Fruit fly (Drosophila melanogaster): Measurements from ENCODE around the gene CycC.
A peak's percentile ranks its signal among the peaks of the same experiment; 100 is the strongest.

The CycC gene

dm6 chr3R:14853767-14854191 is 36.2 kb downstream of the CycC start:
- no peak for TF ChIP-seq CG32006 (GFP tag; optimal IDR thresholded peaks at IDR 0.05)
- TF ChIP-seq CG9139 (GFP tag; optimal IDR thresholded peaks at IDR 0.05): peak; percentile 72
- TF ChIP-seq fd85E (GFP tag; optimal IDR thresholded peaks at IDR 0.05): peak; percentile 73
- TF ChIP-seq CG11902 (GFP tag; optimal IDR thresholded peaks at IDR 0.05): no peak
- peak; percentile 27 for TF ChIP-seq CG11762 (GFP tag; optimal IDR thresholded peaks at IDR 0.05; ENCODE audit: insufficient read depth)
- TF ChIP-seq vri (GFP tag; optimal IDR thresholded peaks at IDR 0.05): peak; percentile 81
- TF ChIP-seq Ets96B (tag; optimal IDR thresholded peaks at IDR 0.05): peak; percentile 12
- peak; percentile 82 for TF ChIP-seq CG3919 (GFP tag; optimal IDR thresholded peaks at IDR 0.05)
- peak; percentile 69 for TF ChIP-seq fkh (GFP tag; optimal IDR thresholded peaks at IDR 0.05)
- TF ChIP-seq Blimp-1 (GFP tag; optimal IDR thresholded peaks at IDR 0.05): peak; percentile 55
- peak; percentile 71 for TF ChIP-seq esn (GFP tag; optimal IDR thresholded peaks at IDR 0.05)
- peak; percentile 79 for TF ChIP-seq Sox102F (GFP tag; optimal IDR thresholded peaks at IDR 0.05)
- TF ChIP-seq CG15336 (GFP tag; IDR thresholded peaks at IDR 0.05): no peak; the same call in 1 of the 2 replicates
- peak; percentile 79 for TF ChIP-seq CG6163 (GFP tag; IDR thresholded peaks at IDR 0.05)
- TF ChIP-seq CG8632 (GFP tag; optimal IDR thresholded peaks at IDR 0.05): peak; percentile 44
- no peak for TF ChIP-seq Hr4 (GFP tag; optimal IDR thresholded peaks at IDR 0.05)
- no peak for TF ChIP-seq CG31627 (GFP tag; optimal IDR thresholded peaks at IDR 0.05)
- no peak for TF ChIP-seq Eip93F (GFP tag; optimal IDR thresholded peaks at IDR 0.05)
- peak; percentile 94 for TF ChIP-seq CG6854 (GFP tag; optimal IDR thresholded peaks at IDR 0.05)
- peak; percentile 54 for TF ChIP-seq CG1621 (tag; optimal IDR thresholded peaks at IDR 0.05)
- TF ChIP-seq topi (GFP tag; optimal IDR thresholded peaks at IDR 0.05): peak; percentile 66
- peak; percentile 47 for TF ChIP-seq CG6276 (GFP tag; optimal IDR thresholded peaks at IDR 0.05)
- peak; percentile 15 for TF ChIP-seq pdm3 (GFP tag; optimal IDR thresholded peaks at IDR 0.05)
- peak; percentile 66 for TF ChIP-seq svp (GFP tag)
- TF ChIP-seq Hr38 (GFP tag; optimal IDR thresholded peaks at IDR 0.05): no peak
- TF ChIP-seq Lpt (GFP tag; optimal IDR thresholded peaks at IDR 0.05): peak; percentile 56
- TF ChIP-seq CG10669 (GFP tag; optimal IDR thresholded peaks at IDR 0.05): peak; percentile 32
- no peak for TF ChIP-seq CG11294 (GFP tag; IDR thresholded peaks at IDR 0.05)
- TF ChIP-seq lz (GFP tag; optimal IDR thresholded peaks at IDR 0.05): peak; percentile 28
- TF ChIP-seq Sox14 (GFP tag; optimal IDR thresholded peaks at IDR 0.05): peak; percentile 67
- peak; percentile 74 for TF ChIP-seq CG16779 (tag; optimal IDR thresholded peaks at IDR 0.05)
- no peak for TF ChIP-seq CG10631 (GFP tag; optimal IDR thresholded peaks at IDR 0.05)
- TF ChIP-seq salr (GFP tag; optimal IDR thresholded peaks at IDR 0.05): no peak
- peak; percentile 54 for TF ChIP-seq achi (GFP tag; optimal IDR thresholded peaks at IDR 0.05)
- TF ChIP-seq Eip75B (GFP tag; optimal IDR thresholded peaks at IDR 0.05): peak; percentile 46
- peak; percentile 62 for TF ChIP-seq CG6808 (GFP tag; optimal IDR thresholded peaks at IDR 0.05)
- no peak for TF ChIP-seq CG4318 (GFP tag; optimal IDR thresholded peaks at IDR 0.05)
- peak; percentile 46 for TF ChIP-seq Met (GFP tag; optimal IDR thresholded peaks at IDR 0.05)
- TF ChIP-seq eg (GFP tag; IDR thresholded peaks at IDR 0.05): peak; percentile 70; the same call in 2 of the 3 replicates
- TF ChIP-seq net (GFP tag; optimal IDR thresholded peaks at IDR 0.05): peak; percentile 70
- TF ChIP-seq Eip78C (GFP tag): peak; percentile 91
- peak; percentile 1 for TF ChIP-seq spab (GFP tag; optimal IDR thresholded peaks at IDR 0.05)
- peak; percentile 42 for TF ChIP-seq CG7368 (GFP tag; optimal IDR thresholded peaks at IDR 0.05)
- TF ChIP-seq CG6792 (GFP tag; optimal IDR thresholded peaks at IDR 0.05): peak; percentile 49
- peak; percentile 75 to 78 for TF ChIP-seq ss (GFP tag; optimal IDR thresholded peaks at IDR 0.05)
- TF ChIP-seq Gug (GFP tag; IDR thresholded peaks at IDR 0.05): peak; percentile 17; the same call in 1 of the 2 replicates
- TF ChIP-seq Smox (GFP tag; optimal IDR thresholded peaks at IDR 0.05): no peak
- no peak for TF ChIP-seq acj6 (GFP tag; optimal IDR thresholded peaks at IDR 0.05)
- peak; percentile 52; the same call in 1 of the 3 replicates for TF ChIP-seq CG8119 (GFP tag; IDR thresholded peaks at IDR 0.05)
- TF ChIP-seq CG34406 (GFP tag; optimal IDR thresholded peaks at IDR 0.05): peak; percentile 37
- no peak for TF ChIP-seq cyc (GFP tag; optimal IDR thresholded peaks at IDR 0.05)
- TF ChIP-seq dsx (GFP tag; optimal IDR thresholded peaks at IDR 0.05; ENCODE audit: poor library complexity, severe bottlenecking): peak; percentile 55

All from whole organism, prepupa.